Fruit fly (Drosophila melanogaster): ENCODE data around the gene CG31835.

DNA sequence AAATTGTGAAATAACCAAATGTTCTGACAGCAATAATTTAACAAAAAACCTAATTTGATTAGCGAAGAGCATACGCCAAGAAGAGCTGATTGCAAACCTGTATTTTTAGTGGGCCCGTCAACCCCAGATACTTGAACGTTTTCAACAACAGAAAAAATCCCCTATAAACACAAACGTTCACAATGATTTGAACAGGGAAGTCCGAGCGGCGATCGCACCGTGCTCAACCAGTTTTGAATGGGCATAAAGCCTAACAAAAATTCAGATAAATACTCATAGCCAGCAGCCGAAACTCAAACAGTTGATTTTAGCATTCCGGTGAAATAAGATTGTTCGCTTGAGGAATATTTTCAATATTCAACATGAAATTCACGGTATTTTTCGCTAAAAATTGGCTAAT is 22.2 kb upstream of the CG31835 start, which contains the start of gene CG34165:
- TF ChIP-seq psq (optimal IDR thresholded peaks at IDR 0.05) (no peak), usp (GFP tag; optimal IDR thresholded peaks at IDR 0.05) (no peak), pan (optimal IDR thresholded peaks at IDR 0.05) (no peak), CG8478 (optimal IDR thresholded peaks at IDR 0.05) (no peak), EcR (GFP tag; optimal IDR thresholded peaks at IDR 0.05) (no peak)

Measured in whole organism.